Worm (Caenorhabditis elegans) whole organism, L4/young adult: ENCODE data around the gene gsr-1.

Source experiments
- W03F9.2 ChIP-seq: fragments of 150-350 bp; optimal IDR thresholded peaks from 2 replicates; lab custom pipeline; 2014; ENCODE audit warnings: missing biosample characterization, missing genetic modification characterization
- him-1 ChIP-seq: sonication (generic microtip); optimal IDR thresholded peaks from 2 replicates; lab custom pipeline; 2016; ENCODE audit warnings: missing genotype, missing genetic modification reagents, missing genetic modification characterization, missing compliant biosample characterization

- TF ChIP-seq him-1 (tag; lab: Kevin White, UChicago) (no peak), W03F9.2 (tag; lab: Kevin White, UChicago) (no peak)
Measured at ce11 chrIII:3644075-3644474, 6.6 kb upstream of the gsr-1 start, which contains the start of gene unc-93.
